Worm (Caenorhabditis elegans) whole organism, L4/young adult: ENCODE measurements around the gene F22H10.11.

Source experiments
- W03F9.2 ChIP-seq: fragments of 150-350 bp; optimal IDR thresholded peaks from 2 replicates; lab custom pipeline; 2014; ENCODE audit warnings: missing biosample characterization, missing genetic modification characterization
- dao-5 ChIP-seq: sonication (generic microtip); optimal IDR thresholded peaks from 2 replicates; lab custom pipeline; 2016; ENCODE audit warnings: missing genotype, missing genetic modification characterization, moderate library complexity, missing compliant biosample characterization
- him-1 ChIP-seq: sonication (generic microtip); optimal IDR thresholded peaks from 2 replicates; lab custom pipeline; 2016; ENCODE audit warnings: missing genotype, missing genetic modification reagents, missing genetic modification characterization, missing compliant biosample characterization

Gene F22H10.11

DNA sequence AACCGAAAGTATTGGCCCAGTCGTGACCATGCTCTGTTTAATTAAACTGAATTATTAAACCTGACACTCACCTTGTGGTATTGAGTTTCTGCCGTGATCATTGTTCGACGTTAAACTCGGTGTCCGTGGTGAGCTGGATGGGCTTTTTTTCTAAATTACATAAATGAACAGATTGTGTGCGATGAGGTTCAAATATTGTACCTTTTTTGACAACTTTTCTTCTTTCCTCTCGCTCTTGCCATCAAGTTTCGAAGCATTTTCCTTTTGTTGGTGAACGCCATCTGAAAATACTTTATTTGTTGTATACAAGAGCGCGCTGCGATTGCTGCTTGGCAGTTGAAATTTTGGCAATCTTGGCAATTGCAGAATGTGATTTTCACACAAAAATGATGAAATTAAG, at the start of gene F22H10.11:
TSS of gene F22H10.11 (minus strand) at position 101 of the 400 bp plus-strand sequence.
- TF ChIP-seq dao-5 (tag; lab: Kevin White, UChicago) (no peak), W03F9.2 (tag; lab: Kevin White, UChicago) (no peak), him-1 (no peak)

DNA sequence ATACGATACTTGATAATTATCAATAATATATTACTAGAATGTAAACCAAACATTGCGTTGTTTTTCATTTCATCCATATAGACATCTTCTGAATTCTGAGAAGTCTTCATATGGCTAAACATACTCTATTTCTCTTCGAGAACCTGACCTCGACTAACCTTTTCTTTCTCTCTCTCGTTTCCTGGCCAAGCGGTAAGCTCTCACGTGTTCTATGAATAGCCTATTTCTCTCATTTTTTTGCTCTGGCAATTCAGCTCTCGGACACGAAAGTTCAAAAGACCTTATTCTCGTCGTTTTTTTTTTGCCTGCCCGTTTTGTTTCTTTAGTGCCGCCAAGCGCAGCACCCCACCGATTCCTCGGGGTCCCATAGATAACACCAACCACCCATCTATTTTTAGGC, 49.6 kb upstream of the F22H10.11 start:
- TF ChIP-seq dao-5 (tag; lab: Kevin White, UChicago), result no peak
- TF ChIP-seq him-1, result no peak
- no peak for TF ChIP-seq W03F9.2 (tag; lab: Kevin White, UChicago)

DNA sequence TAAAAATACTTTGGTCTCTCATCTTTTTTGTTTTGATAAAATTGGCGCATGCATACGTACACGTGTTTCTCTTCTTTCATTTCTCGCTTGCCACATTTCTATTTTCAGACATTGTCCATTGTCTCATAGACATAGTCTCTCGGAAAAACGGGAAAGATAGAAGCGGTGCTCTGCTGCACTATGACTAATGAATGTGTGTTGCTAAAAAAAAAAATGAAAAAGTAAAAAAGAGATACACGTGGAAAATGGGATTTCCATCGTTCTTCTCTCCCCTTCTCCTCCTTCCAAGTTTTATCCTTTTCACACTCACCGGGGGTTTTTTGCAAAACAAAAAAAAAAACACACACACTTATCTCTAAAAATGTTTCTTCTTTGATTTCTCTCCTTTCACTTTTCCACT, 47.1 kb upstream of the F22H10.11 start:
- TF ChIP-seq him-1 (no peak), W03F9.2 (tag; lab: Kevin White, UChicago) (no peak), dao-5 (tag; lab: Kevin White, UChicago) (no peak)

DNA sequence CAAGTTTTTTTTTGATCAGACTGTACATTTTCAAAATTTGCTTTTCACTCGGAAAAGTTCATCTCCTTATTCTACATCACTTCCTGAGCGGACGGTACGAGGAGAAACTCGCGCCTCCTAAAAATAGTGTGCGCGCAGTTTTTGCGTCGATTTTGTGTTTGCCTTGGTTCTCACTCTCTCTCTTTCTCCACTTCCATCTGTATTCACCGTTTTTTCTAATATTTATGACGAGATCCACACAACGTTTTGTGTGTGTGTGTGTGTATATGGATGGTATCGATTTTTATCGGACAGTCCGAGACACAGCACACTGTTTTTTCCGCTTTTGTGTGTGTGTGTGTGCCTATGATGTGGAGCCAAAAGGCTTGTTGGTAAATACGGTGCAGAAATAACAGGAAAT, 45.6 kb upstream of the F22H10.11 start:
- TF ChIP-seq dao-5 (tag; lab: Kevin White, UChicago), result no peak
- TF ChIP-seq him-1, result no peak
- TF ChIP-seq W03F9.2 (tag; lab: Kevin White, UChicago), result no peak

DNA sequence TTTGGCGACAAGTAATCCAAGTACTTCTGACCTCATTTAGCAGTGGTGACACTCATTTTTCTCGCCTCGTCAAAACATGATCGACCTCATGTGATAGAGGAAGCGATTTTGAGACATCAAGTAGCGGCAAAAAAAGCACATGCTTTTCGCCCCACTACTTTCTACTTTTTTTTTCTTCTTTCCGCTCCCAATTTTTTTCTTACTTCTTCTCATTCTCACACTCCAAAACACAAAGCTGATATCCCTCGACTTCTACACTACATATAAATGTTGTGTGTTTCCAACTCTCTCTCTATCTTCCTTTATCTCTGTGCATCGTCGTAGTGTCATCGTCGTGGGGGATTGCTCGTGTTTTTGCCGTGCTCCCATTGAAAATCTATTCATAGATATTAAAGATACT, 44.4 kb upstream of the F22H10.11 start:
- TF ChIP-seq him-1 (no peak), W03F9.2 (tag; lab: Kevin White, UChicago) (no peak), dao-5 (tag; lab: Kevin White, UChicago) (no peak)

DNA sequence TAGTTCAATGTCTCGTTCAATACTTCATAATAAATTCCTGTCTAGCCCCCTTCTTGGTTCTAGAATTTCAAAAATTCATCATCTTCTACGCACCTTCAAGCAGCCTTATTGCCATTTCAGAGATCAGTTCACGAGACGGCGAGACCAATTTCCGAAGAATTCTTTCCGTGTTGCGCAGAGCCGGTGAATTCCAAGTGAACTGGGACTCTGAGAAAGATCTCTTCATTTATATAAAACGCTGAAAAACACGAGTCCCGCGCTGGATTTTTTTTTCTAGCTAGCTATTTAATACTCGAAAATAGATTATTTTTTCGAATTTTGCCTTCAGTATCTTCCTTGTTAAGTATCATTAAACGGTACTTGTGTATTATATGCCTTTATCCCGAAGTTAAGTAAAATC, 43.3 kb upstream of the F22H10.11 start:
- no peak for TF ChIP-seq him-1

DNA sequence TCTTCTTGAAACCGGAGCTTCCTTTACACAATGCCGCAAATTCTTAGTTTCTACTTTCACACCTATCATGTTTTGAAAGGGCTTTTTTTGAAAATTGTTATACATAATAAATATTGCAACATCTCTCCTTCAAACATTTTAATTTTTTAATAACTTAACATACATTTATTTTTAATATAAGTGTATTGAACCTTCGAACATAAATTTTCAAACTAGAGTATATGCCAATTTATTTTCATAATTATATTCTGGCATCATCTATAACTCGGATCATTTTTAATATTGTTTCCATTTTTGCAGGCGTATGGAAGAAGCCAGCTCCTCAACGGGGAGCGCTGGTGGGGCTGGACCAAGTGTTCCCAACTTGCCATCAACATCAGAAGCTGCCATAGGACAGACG, 41.4 kb upstream of the F22H10.11 start, which contains the start of gene hda-4:
TSS of gene hda-4 (plus strand) at position 301 of the 400 bp plus-strand sequence.
- TF ChIP-seq W03F9.2 (tag; lab: Kevin White, UChicago) (no peak), him-1 (no peak), dao-5 (tag; lab: Kevin White, UChicago) (no peak)

DNA sequence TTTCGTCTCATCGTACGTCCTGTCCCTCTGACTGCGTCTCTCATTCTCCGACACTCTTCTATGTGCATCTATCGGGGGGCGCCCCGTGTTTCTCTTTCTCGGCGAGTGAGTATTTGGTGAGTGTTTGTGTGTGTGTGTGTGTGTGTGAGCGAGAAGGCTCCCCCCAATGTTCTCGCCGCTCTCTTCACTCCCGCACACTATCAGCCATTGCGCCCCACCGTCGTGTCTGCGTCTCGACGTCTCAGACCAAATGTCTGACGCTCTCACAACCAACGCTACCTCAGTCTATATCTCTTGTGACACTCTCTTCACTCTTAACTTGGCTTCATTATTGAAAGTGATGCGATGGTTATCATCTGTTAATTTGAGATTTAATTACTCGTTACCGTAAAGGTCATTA, 39.0 kb upstream of the F22H10.11 start:
- peak; percentile 39 for TF ChIP-seq dao-5 (tag; lab: Kevin White, UChicago)
- peak; percentile 73 for TF ChIP-seq him-1
- TF ChIP-seq W03F9.2 (tag; lab: Kevin White, UChicago), result no peak

DNA sequence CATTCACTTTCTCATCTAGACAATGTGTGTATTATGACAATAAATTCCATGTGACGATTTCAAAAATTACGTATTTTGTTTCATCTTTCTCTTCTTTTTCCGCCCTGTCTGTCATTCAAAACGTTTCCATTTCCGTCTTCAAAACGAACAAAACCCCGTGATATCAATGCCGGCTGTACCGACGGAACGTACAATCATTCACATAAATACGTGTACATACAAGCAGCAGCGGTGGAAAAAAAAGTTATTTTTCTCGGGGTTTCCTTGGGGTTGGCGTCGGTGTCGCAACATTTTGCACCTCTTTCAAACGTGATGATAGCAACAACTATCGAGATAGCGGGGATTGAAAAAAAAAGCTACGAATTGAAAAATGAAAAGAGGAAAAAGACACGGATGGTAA, 37.1 kb upstream of the F22H10.11 start:
- TF ChIP-seq W03F9.2 (tag; lab: Kevin White, UChicago) (no peak), him-1 (no peak)

DNA sequence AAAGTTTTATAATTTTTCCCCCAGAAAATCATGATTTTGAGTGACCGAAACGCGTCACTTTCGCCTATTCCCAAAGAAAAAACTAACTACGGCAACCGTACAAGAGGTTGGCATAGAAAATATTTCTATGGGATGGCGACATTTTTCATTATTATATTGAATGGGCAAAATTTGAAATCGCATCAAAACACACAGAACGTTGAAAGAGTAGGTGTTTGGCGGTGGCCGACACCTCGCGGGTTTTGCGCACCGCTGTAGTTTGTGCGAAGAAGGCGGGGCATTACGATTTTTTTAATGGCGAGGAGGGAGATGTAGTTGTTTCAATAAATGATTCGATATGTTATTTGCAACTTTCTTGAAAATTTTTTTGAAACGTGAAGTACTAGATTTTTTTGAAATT, 34.1 kb upstream of the F22H10.11 start:
- TF ChIP-seq dao-5 (tag; lab: Kevin White, UChicago), result no peak

DNA sequence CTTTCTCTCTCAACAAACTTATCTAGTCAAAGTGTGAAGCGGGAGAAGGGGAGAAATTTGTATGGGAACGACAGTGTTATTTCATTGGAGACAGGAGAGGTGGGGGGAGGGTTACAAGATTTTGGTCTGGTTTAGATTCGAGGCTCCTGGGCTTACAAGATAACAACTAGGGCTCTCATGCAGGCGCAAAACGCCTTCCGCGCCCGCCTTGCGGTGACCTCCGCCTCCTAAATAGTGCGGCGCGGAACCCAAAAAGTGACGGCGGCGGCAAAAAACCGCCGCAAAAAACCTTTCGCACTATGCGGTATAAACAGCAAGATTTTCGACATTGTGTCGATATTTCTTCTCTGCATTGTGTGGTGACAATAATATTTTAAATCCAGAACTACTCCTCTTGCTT, 28.1 kb upstream of the F22H10.11 start:
- TF ChIP-seq W03F9.2 (tag; lab: Kevin White, UChicago), result no peak
- TF ChIP-seq dao-5 (tag; lab: Kevin White, UChicago), result no peak
- TF ChIP-seq him-1, result no peak

DNA sequence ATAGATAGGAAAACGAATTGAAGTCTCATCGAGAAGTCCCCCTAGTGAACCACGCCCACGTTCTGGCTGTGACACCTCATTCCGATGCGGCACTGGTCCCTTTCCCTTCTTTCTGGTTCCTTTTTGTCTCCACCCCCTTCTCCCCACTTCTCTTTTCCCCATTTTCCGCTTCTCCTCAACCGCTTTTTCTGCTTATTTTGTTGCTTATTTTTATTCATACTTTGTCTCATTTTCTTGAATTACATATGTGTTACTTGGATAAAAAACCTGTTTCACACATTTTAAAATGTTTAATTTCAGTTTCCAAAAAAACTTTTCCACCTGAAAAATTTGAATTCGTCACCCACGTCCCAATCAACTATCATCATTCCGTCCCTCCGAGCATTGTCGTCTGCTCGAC, 23.5 kb upstream of the F22H10.11 start, which contains the start of gene lgc-53:
TSS of gene lgc-53 (plus strand) at position 301 of the 400 bp plus-strand sequence.
- TF ChIP-seq dao-5 (tag; lab: Kevin White, UChicago), result no peak

DNA sequence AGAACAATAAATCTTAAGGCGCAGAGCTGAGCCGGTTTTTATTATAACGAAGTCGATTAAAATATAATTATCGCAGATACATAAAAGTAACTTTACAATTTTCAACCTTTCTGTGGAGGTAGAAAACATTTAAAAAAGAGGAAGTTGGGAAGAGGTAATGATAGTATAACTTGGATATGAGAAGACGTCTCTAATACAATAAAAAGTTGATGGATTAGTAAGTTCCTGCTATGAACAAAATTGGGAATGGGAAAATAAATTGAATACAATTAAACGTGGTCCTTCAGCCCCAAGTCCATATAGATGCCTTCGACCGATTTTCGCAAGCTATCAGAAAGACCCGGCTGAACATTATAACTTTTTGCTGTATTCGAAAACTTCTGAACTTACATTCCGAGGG, 17.8 kb upstream of the F22H10.11 start:
- TF ChIP-seq dao-5 (tag; lab: Kevin White, UChicago) (no peak), W03F9.2 (tag; lab: Kevin White, UChicago) (no peak), him-1 (no peak)

DNA sequence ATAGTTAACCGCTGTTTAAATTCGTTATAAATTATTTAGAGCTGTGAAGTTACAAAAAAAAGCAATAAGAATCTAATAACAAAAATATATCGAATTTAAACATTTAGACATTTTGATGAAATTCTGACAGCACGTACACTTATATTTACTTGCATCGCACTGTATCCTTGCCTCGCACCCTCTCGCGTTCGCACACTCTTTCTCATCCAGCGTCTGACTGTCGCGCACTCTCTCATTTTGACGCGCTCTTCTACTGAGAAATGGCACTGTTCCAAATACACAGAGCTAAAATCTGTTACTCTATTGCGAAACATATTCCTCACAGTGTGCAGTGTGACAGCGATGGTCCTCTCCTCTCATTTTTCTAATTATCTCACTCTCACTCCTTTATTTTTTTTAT, 16.2 kb upstream of the F22H10.11 start:
- TF ChIP-seq W03F9.2 (tag; lab: Kevin White, UChicago) (no peak), him-1 (no peak), dao-5 (tag; lab: Kevin White, UChicago) (no peak)

DNA sequence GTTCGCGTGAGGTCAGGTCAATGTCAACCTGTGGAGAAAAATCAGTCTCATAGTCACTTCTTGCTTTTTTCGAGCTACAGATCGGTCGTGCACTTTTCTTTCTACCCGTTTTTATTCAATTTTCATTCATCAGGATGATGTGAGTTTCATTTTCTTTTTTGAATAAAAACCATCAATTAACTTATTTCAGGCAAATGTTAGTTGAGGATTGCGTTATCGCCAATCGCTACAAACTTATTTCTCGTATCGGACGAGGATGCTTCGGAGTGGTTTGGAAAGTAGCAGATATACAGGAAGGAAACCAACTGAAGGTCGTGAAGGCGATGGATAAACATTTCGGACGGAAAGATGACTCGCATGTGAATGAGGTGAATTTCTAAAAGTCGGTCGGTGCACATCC, 14.4 kb upstream of the F22H10.11 start, which contains the start of gene F22H10.1:
TSS of gene F22H10.1 (plus strand) at position 211 of the 400 bp plus-strand sequence.
- no peak for TF ChIP-seq dao-5 (tag; lab: Kevin White, UChicago)
- TF ChIP-seq him-1, result no peak
- TF ChIP-seq W03F9.2 (tag; lab: Kevin White, UChicago), result no peak

DNA sequence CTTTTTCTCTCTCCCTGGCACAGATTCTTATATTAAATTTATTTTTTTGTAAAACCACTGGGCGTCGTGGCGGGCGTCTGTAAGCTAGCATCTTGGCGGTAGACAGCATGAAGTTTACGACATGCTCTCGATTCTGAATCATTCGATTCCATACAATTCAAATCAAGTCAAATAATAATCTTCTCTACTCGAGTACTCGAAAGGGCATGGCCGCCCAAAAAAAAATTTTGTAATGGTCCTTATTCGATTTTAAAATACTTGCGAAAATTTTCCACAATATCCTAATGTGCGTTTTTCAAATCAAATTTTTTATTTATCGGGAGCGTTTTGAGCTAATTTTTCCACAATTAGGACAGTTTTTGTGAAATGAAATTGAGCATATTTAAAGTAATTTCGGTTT, 10.2 kb upstream of the F22H10.11 start:
- TF ChIP-seq W03F9.2 (tag; lab: Kevin White, UChicago) (no peak), dao-5 (tag; lab: Kevin White, UChicago) (no peak), him-1 (no peak)
